Fruit fly (Drosophila melanogaster): ENCODE measurements around the gene Samuel.

Samuel gene

dm6 chr2L:10976046-10976863, 90.5 kb downstream of the Samuel start, which contains the start of the genes ATPsynG and SCAR (continued):
- TF ChIP-seq lola (GFP tag; optimal IDR thresholded peaks at IDR 0.05) = peak in 1 of 3 experiments; percentile 4
- peak; percentile 34; the same call in 1 of the 3 replicates for TF ChIP-seq Dbx (GFP tag; IDR thresholded peaks at IDR 0.05)
- TF ChIP-seq Meics (GFP tag; optimal IDR thresholded peaks at IDR 0.05) = peak; percentile 13
- peak; percentile 38 for TF ChIP-seq pzg (GFP tag; optimal IDR thresholded peaks at IDR 0.05)
- TF ChIP-seq tin (GFP tag; optimal IDR thresholded peaks at IDR 0.05) = no peak
- TF ChIP-seq onecut (GFP tag; IDR thresholded peaks at IDR 0.05) = peak; percentile 95
- TF ChIP-seq stwl (tag; optimal IDR thresholded peaks at IDR 0.05) = peak; percentile 41
- TF ChIP-seq trem (tag; optimal IDR thresholded peaks at IDR 0.05) = peak; percentile 30
- no peak for TF ChIP-seq CG17912 (GFP tag; optimal IDR thresholded peaks at IDR 0.05)
- no peak for TF ChIP-seq al (GFP tag; IDR thresholded peaks at IDR 0.05)
- TF ChIP-seq CG15514 (GFP tag; optimal IDR thresholded peaks at IDR 0.05) = peak; percentile 1
- no peak for TF ChIP-seq Rx (GFP tag; IDR thresholded peaks at IDR 0.05)
- peak; percentile 29 for TF ChIP-seq Ets65A (GFP tag)
- peak; percentile 47 for TF ChIP-seq CG14710 (tag; optimal IDR thresholded peaks at IDR 0.05)
- TF ChIP-seq CG15601 (tag; optimal IDR thresholded peaks at IDR 0.05) = peak; percentile 5
- TF ChIP-seq CG7928 (GFP tag; optimal IDR thresholded peaks at IDR 0.05) = peak; percentile 92
- TF ChIP-seq CG5245 (GFP tag; optimal IDR thresholded peaks at IDR 0.05) = no peak
- peak; percentile 58 for TF ChIP-seq CG30020 (tag; optimal IDR thresholded peaks at IDR 0.05)
- peak; percentile 32; the same call in 1 of the 2 replicates for TF ChIP-seq Scr (GFP tag; IDR thresholded peaks at IDR 0.05; ENCODE audit: partially characterized antibody)

- TF ChIP-seq Med (GFP tag) (no peak), gfzf (GFP tag; optimal IDR thresholded peaks at IDR 0.05) (peak; percentile 13), YL-1 (GFP tag; optimal IDR thresholded peaks at IDR 0.05) (peak; percentile 34)
Observed at dm6 chr2L:10975193-10975592, 91.6 kb downstream of the Samuel start, which contains the start of gene abo. abo (minus strand) TSS chr2L:10975293.

dm6 chr2L:10974638-10975037, 92.2 kb downstream of the Samuel start:
- TF ChIP-seq rib (GFP tag; IDR thresholded peaks at IDR 0.05) (0 out of 2 replicates have a peak, but pooled peaks have one; percentile 25), Ssrp (tag; optimal IDR thresholded peaks at IDR 0.05) (no peak), vfl (GFP tag; optimal IDR thresholded peaks at IDR 0.05) (no peak), hb (GFP tag; IDR thresholded peaks at IDR 0.05; ENCODE audit: partially characterized antibody) (0 out of 3 replicates have a peak, but pooled peaks have one; percentile 54), hbn (GFP tag; IDR thresholded peaks at IDR 0.05; ENCODE audit: partially characterized antibody) (no peak), CG33213 (GFP tag; optimal IDR thresholded peaks at IDR 0.05) (no peak), Atf6 (GFP tag; IDR thresholded peaks at IDR 0.05) (no peak), Med (GFP tag) (peak; percentile 53), sim (GFP tag; IDR thresholded peaks at IDR 0.05) (no peak), Ets65A (GFP tag) (peak; percentile 59)

dm6 chr2L:10972224-10972623, 94.6 kb downstream of the Samuel start, which contains the start of gene CG16743:
CG16743 (plus strand) TSS chr2L:10972280.
- TF ChIP-seq Oli (tag; optimal IDR thresholded peaks at IDR 0.05) (no peak), CG11456 (GFP tag; IDR thresholded peaks at IDR 0.05) (no peak), NfI (GFP tag; optimal IDR thresholded peaks at IDR 0.05) (no peak), CG4328 (GFP tag; optimal IDR thresholded peaks at IDR 0.05) (no peak), mirr (GFP tag; optimal IDR thresholded peaks at IDR 0.05) (peak; percentile 17), CG42726 (GFP tag; IDR thresholded peaks at IDR 0.05; ENCODE audit: partially characterized antibody) (no peak), Gug (GFP tag; IDR thresholded peaks at IDR 0.05) (no peak), Gsc (GFP tag; IDR thresholded peaks at IDR 0.05) (no peak), ara (GFP tag; IDR thresholded peaks at IDR 0.05) (no peak), CG9876 (GFP tag; optimal IDR thresholded peaks at IDR 0.05) (no peak), CG14860 (GFP tag; IDR thresholded peaks at IDR 0.05; ENCODE audit: partially characterized antibody) (no peak), caup (GFP tag; optimal IDR thresholded peaks at IDR 0.05; ENCODE audit: severe bottlenecking) (no peak), Doc2 (GFP tag; IDR thresholded peaks at IDR 0.05) (no peak), CG34376 (GFP tag; optimal IDR thresholded peaks at IDR 0.05) (peak; percentile 83), scrt (GFP tag; optimal IDR thresholded peaks at IDR 0.05) (no peak)

Data from whole organism, embryonic.